ENCODE assay signal across 1 fruit fly cellular context in the genomic region with DNA sequence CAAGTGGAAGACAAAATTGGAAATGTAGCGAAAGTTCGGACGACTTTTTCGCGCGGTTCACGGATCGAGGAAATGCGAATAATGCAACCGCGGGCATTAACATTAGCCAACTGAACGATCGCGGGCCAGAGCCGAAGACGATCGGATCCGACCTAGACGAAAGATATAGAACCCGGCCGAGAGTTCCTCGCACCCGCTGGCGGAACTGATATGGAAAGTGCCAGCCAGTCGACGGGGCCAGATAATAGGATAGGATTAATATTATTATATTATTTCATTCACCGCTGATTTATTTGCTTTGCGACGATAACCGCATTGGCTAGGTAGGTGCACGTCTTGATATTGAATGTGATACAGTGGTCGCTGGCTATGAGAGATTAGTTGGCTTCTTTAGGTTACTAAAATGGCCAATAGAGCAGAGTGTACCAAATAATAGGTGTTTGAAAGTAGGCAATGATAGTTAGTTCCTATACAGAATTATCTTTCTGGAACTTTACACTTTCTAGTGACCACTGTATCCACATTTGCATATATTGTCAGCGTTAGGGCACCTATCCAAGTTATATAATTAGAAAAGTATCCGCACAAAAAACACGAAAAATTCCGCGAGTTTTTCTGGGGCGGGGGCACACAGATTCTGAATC.
TF ChIP-seq lines count a peak whose summit lies in the region.

No protein-coding gene starts in this region.

TF ChIP-seq in whole organism, embryonic, 481 proteins besides CTCF, POLR2A, EP300 and RAD21 (continued from another document and continues in another):
- peak; percentile 95 for TF ChIP-seq grau (tag; optimal IDR thresholded peaks at IDR 0.05; lab: Kevin White, UChicago)
- no peak; the same call in 1 of the 2 replicates for TF ChIP-seq CG11696 (GFP tag; IDR thresholded peaks at IDR 0.05; lab: Robert Waterston, UW)
- peak; percentile 72; the same call in 1 of the 2 replicates for TF ChIP-seq ttk (GFP tag; IDR thresholded peaks at IDR 0.05; lab: Robert Waterston, UW)
- TF ChIP-seq sug (tag; optimal IDR thresholded peaks at IDR 0.05; lab: Kevin White, UChicago), result peak; percentile 26
- 0 out of 2 replicates have a peak, but pooled peaks have one; percentile 41 for TF ChIP-seq sim (GFP tag; IDR thresholded peaks at IDR 0.05; lab: Robert Waterston, UW)
- TF ChIP-seq jumu (GFP tag; optimal IDR thresholded peaks at IDR 0.05; lab: Kevin White, UChicago), result peak; percentile 48
- peak; percentile 14 for TF ChIP-seq org-1 (GFP tag; optimal IDR thresholded peaks at IDR 0.05; lab: Kevin White, UChicago)
- TF ChIP-seq CG2875 (GFP tag; optimal IDR thresholded peaks at IDR 0.05; lab: Kevin White, UChicago), result no peak
- peak; percentile 40 for TF ChIP-seq CG3995 (GFP tag; optimal IDR thresholded peaks at IDR 0.05; lab: Kevin White, UChicago)
- peak; percentile 59 for TF ChIP-seq salm (tag; optimal IDR thresholded peaks at IDR 0.05; lab: Kevin White, UChicago)
- peak; percentile 64 for TF ChIP-seq HLH54F (GFP tag; optimal IDR thresholded peaks at IDR 0.05; lab: Kevin White, UChicago)
- peak; percentile 76 for TF ChIP-seq fd96Cb (tag; optimal IDR thresholded peaks at IDR 0.05; lab: Kevin White, UChicago)
- TF ChIP-seq Elba2 (GFP tag; optimal IDR thresholded peaks at IDR 0.05; lab: Kevin White, UChicago), result no peak
- peak; percentile 69 for TF ChIP-seq tin (GFP tag; optimal IDR thresholded peaks at IDR 0.05; lab: Kevin White, UChicago)
- TF ChIP-seq CG8281 (tag; optimal IDR thresholded peaks at IDR 0.05; lab: Kevin White, UChicago), result peak; percentile 33
- TF ChIP-seq fd64A (GFP tag; optimal IDR thresholded peaks at IDR 0.05; lab: Kevin White, UChicago), result peak; percentile 2
- peak; percentile 71 for TF ChIP-seq sob (GFP tag; IDR thresholded peaks at IDR 0.05; lab: Robert Waterston, UW)
- peak; percentile 36 for TF ChIP-seq CG13296 (GFP tag; optimal IDR thresholded peaks at IDR 0.05; lab: Kevin White, UChicago)
- TF ChIP-seq CG32532 (GFP tag; IDR thresholded peaks at IDR 0.05; lab: Robert Waterston, UW), result peak; percentile 84
- TF ChIP-seq Dad (GFP tag; optimal IDR thresholded peaks at IDR 0.05; lab: Kevin White, UChicago), result peak; percentile 44
- TF ChIP-seq CG12104 (GFP tag; optimal IDR thresholded peaks at IDR 0.05; lab: Kevin White, UChicago), result peak; percentile 39
- TF ChIP-seq CG10147 (GFP tag; optimal IDR thresholded peaks at IDR 0.05; lab: Kevin White, UChicago), result peak; percentile 41
- TF ChIP-seq Poxn (GFP tag; IDR thresholded peaks at IDR 0.05; lab: Robert Waterston, UW), result no peak
- peak; percentile 23 for TF ChIP-seq CG7928 (GFP tag; optimal IDR thresholded peaks at IDR 0.05; lab: Kevin White, UChicago)
- peak; percentile 70 for TF ChIP-seq ken (GFP tag; IDR thresholded peaks at IDR 0.05; lab: Robert Waterston, UW)
- no peak for TF ChIP-seq knrl (GFP tag; IDR thresholded peaks at IDR 0.05; lab: Robert Waterston, UW; ENCODE audit: partially characterized antibody)
- no peak for TF ChIP-seq CG9437 (GFP tag; optimal IDR thresholded peaks at IDR 0.05; lab: Kevin White, UChicago)
- TF ChIP-seq pfk (GFP tag; optimal IDR thresholded peaks at IDR 0.05; lab: Kevin White, UChicago), result no peak
- peak; percentile 19; the same call in 1 of the 2 replicates for TF ChIP-seq E2f2 (GFP tag; IDR thresholded peaks at IDR 0.05; lab: Robert Waterston, UW)
- peak; percentile 60; the same call in 1 of the 3 replicates for TF ChIP-seq CG11560 (tag; IDR thresholded peaks at IDR 0.05; lab: Robert Waterston, UW)
- TF ChIP-seq CG33213 (GFP tag; optimal IDR thresholded peaks at IDR 0.05; lab: Kevin White, UChicago), result peak; percentile 47
- TF ChIP-seq tio (GFP tag; optimal IDR thresholded peaks at IDR 0.05; lab: Kevin White, UChicago), result peak; percentile 51
- TF ChIP-seq CG11723 (GFP tag; optimal IDR thresholded peaks at IDR 0.05; lab: Kevin White, UChicago), result peak; percentile 39
- no peak for TF ChIP-seq CG1529 (GFP tag; optimal IDR thresholded peaks at IDR 0.05; lab: Kevin White, UChicago)
- TF ChIP-seq Stat92E (GFP tag; optimal IDR thresholded peaks at IDR 0.05; lab: Kevin White, UChicago), result no peak
- TF ChIP-seq gcm (GFP tag; optimal IDR thresholded peaks at IDR 0.05; lab: Kevin White, UChicago), result no peak
- TF ChIP-seq croc (GFP tag; conservative IDR thresholded peaks at IDR 0.05; lab: Robert Waterston, UW), result peak; percentile 40; the same call in 1 of the 3 replicates
- TF ChIP-seq Hr3 (GFP tag; optimal IDR thresholded peaks at IDR 0.05; lab: Kevin White, UChicago), result peak; percentile 46
- TF ChIP-seq ab (GFP tag; optimal IDR thresholded peaks at IDR 0.05; lab: Kevin White, UChicago), result no peak
- TF ChIP-seq CG2678 (tag; optimal IDR thresholded peaks at IDR 0.05; lab: Kevin White, UChicago), result peak; percentile 77
- TF ChIP-seq Bteb2 (GFP tag; optimal IDR thresholded peaks at IDR 0.05; lab: Kevin White, UChicago), result peak; percentile 54
- TF ChIP-seq rib (GFP tag; IDR thresholded peaks at IDR 0.05; lab: Robert Waterston, UW), result peak; percentile 56; the same call in 1 of the 2 replicates
- peak; percentile 51 for TF ChIP-seq CG8388 (GFP tag; optimal IDR thresholded peaks at IDR 0.05; lab: Kevin White, UChicago)
- no peak for TF ChIP-seq CG2129 (GFP tag; IDR thresholded peaks at IDR 0.05; lab: Robert Waterston, UW; ENCODE audit: partially characterized antibody)
- no peak for TF ChIP-seq mld (GFP tag; IDR thresholded peaks at IDR 0.05; lab: Robert Waterston, UW; ENCODE audit: partially characterized antibody)
- no peak for TF ChIP-seq CG12299 (tag; optimal IDR thresholded peaks at IDR 0.05; lab: Kevin White, UChicago)
- TF ChIP-seq CG10462 (GFP tag; optimal IDR thresholded peaks at IDR 0.05; lab: Kevin White, UChicago), result peak; percentile 14
- peak; percentile 38 for TF ChIP-seq CG15011 (GFP tag; optimal IDR thresholded peaks at IDR 0.05; lab: Kevin White, UChicago)
- TF ChIP-seq luna (GFP tag; optimal IDR thresholded peaks at IDR 0.05; lab: Kevin White, UChicago), result peak; percentile 46
- TF ChIP-seq CrebB (tag; optimal IDR thresholded peaks at IDR 0.05; lab: Kevin White, UChicago), result no peak
- peak; percentile 21 for TF ChIP-seq gro (GFP tag; optimal IDR thresholded peaks at IDR 0.05; lab: Kevin White, UChicago)
- TF ChIP-seq z (GFP tag; IDR thresholded peaks at IDR 0.05; lab: Robert Waterston, UW), result no peak
- TF ChIP-seq CG16813 (GFP tag; IDR thresholded peaks at IDR 0.05; lab: Robert Waterston, UW; ENCODE audit: partially characterized antibody), result no peak
- TF ChIP-seq CG4424 (GFP tag; optimal IDR thresholded peaks at IDR 0.05; lab: Kevin White, UChicago), result peak; percentile 61
- no peak for TF ChIP-seq HLH4C (GFP tag; IDR thresholded peaks at IDR 0.05; lab: Robert Waterston, UW; ENCODE audit: partially characterized antibody)
- peak; percentile 70 for TF ChIP-seq CG12155 (GFP tag; optimal IDR thresholded peaks at IDR 0.05; lab: Kevin White, UChicago)
- no peak for TF ChIP-seq psq (GFP tag; optimal IDR thresholded peaks at IDR 0.05; lab: Kevin White, UChicago)
- TF ChIP-seq Atf-2 (GFP tag; optimal IDR thresholded peaks at IDR 0.05; lab: Kevin White, UChicago), result peak; percentile 23
- TF ChIP-seq CG10959 (GFP tag; IDR thresholded peaks at IDR 0.05; lab: Robert Waterston, UW), result peak; percentile 67
- TF ChIP-seq ham (GFP tag; IDR thresholded peaks at IDR 0.05; lab: Robert Waterston, UW), result no peak
- TF ChIP-seq CG3281 (GFP tag; optimal IDR thresholded peaks at IDR 0.05; lab: Kevin White, UChicago), result peak; percentile 72
- TF ChIP-seq NC2α (GFP tag; optimal IDR thresholded peaks at IDR 0.05; lab: Kevin White, UChicago), result peak; percentile 14
- no peak for TF ChIP-seq CG3163 (GFP tag; optimal IDR thresholded peaks at IDR 0.05; lab: Kevin White, UChicago)
- TF ChIP-seq Kr (GFP tag; optimal IDR thresholded peaks at IDR 0.05; lab: Kevin White, UChicago), result no peak
- peak; percentile 7 for TF ChIP-seq cato (GFP tag; optimal IDR thresholded peaks at IDR 0.05; lab: Kevin White, UChicago; ENCODE audit: borderline replicate concordance)
- no peak for TF ChIP-seq ftz-f1 (GFP tag; optimal IDR thresholded peaks at IDR 0.05; lab: Kevin White, UChicago)
- peak; percentile 30 for TF ChIP-seq CG15073 (GFP tag; optimal IDR thresholded peaks at IDR 0.05; lab: Kevin White, UChicago)
- peak; percentile 77 for TF ChIP-seq exex (tag; optimal IDR thresholded peaks at IDR 0.05; lab: Kevin White, UChicago)
- peak; percentile 41 for TF ChIP-seq cwo (GFP tag; optimal IDR thresholded peaks at IDR 0.05; lab: Kevin White, UChicago)
- TF ChIP-seq CG14667 (GFP tag; IDR thresholded peaks at IDR 0.05; lab: Robert Waterston, UW), result peak; percentile 65
- 0 out of 2 replicates have a peak, but pooled peaks have one; percentile 30 for TF ChIP-seq danr (GFP tag; IDR thresholded peaks at IDR 0.05; lab: Robert Waterston, UW)
- peak; percentile 28 for TF ChIP-seq CG9609 (GFP tag; optimal IDR thresholded peaks at IDR 0.05; lab: Kevin White, UChicago)
- TF ChIP-seq trh (GFP tag; optimal IDR thresholded peaks at IDR 0.05; lab: Kevin White, UChicago), result peak; percentile 8
- TF ChIP-seq hkb (optimal IDR thresholded peaks at IDR 0.05; lab: Kevin White, UChicago), result no peak
- TF ChIP-seq hkb (GFP tag; IDR thresholded peaks at IDR 0.05; lab: Robert Waterston, UW), result peak; percentile 64
- peak; percentile 61 for TF ChIP-seq CG10979 (tag; optimal IDR thresholded peaks at IDR 0.05; lab: Kevin White, UChicago)
- TF ChIP-seq CG11504 (tag; optimal IDR thresholded peaks at IDR 0.05; lab: Kevin White, UChicago), result peak; percentile 78
- TF ChIP-seq CG8089 (GFP tag; optimal IDR thresholded peaks at IDR 0.05; lab: Kevin White, UChicago), result no peak
- peak; percentile 61 for TF ChIP-seq Meics (GFP tag; optimal IDR thresholded peaks at IDR 0.05; lab: Kevin White, UChicago)
- TF ChIP-seq B-H2 (GFP tag; optimal IDR thresholded peaks at IDR 0.05; lab: Kevin White, UChicago), result peak; percentile 13
- no peak for TF ChIP-seq Lpt (GFP tag; optimal IDR thresholded peaks at IDR 0.05; lab: Kevin White, UChicago)
- no peak for TF ChIP-seq abd-A (tag; optimal IDR thresholded peaks at IDR 0.05; lab: Kevin White, UChicago)
- no peak; the same call in 1 of the 3 replicates for TF ChIP-seq Dbx (GFP tag; IDR thresholded peaks at IDR 0.05; lab: Robert Waterston, UW)
- TF ChIP-seq Ptx1 (GFP tag; IDR thresholded peaks at IDR 0.05; lab: Robert Waterston, UW), result peak; percentile 76
- TF ChIP-seq CG6854 (GFP tag; optimal IDR thresholded peaks at IDR 0.05; lab: Kevin White, UChicago), result peak; percentile 36
- TF ChIP-seq CG12236 (GFP tag; optimal IDR thresholded peaks at IDR 0.05; lab: Kevin White, UChicago), result no peak
- peak; percentile 48 for TF ChIP-seq CG18619 (GFP tag; optimal IDR thresholded peaks at IDR 0.05; lab: Kevin White, UChicago)
- peak; percentile 4 for TF ChIP-seq nerfin-1 (tag; optimal IDR thresholded peaks at IDR 0.05; lab: Kevin White, UChicago)
- TF ChIP-seq CG11695 (GFP tag; IDR thresholded peaks at IDR 0.05; lab: Robert Waterston, UW), result peak; percentile 59; the same call in 2 of the 3 replicates
- peak; percentile 19; the same call in 1 of the 2 replicates for TF ChIP-seq wor (GFP tag; IDR thresholded peaks at IDR 0.05; lab: Robert Waterston, UW)
- peak; percentile 64 for TF ChIP-seq CG13424 (tag; optimal IDR thresholded peaks at IDR 0.05; lab: Kevin White, UChicago)
- TF ChIP-seq pum (GFP tag; optimal IDR thresholded peaks at IDR 0.05; lab: Kevin White, UChicago), result peak; percentile 43
- TF ChIP-seq slbo (GFP tag; IDR thresholded peaks at IDR 0.05; lab: Robert Waterston, UW), result peak; percentile 85
- peak; percentile 49; the same call in 1 of the 2 replicates for TF ChIP-seq CG4730 (GFP tag; IDR thresholded peaks at IDR 0.05; lab: Robert Waterston, UW)
- peak; percentile 37; the same call in 2 of the 3 replicates for TF ChIP-seq gce (GFP tag; IDR thresholded peaks at IDR 0.05; lab: Robert Waterston, UW)
- peak; percentile 90 for TF ChIP-seq vvl (GFP tag; IDR thresholded peaks at IDR 0.05; lab: Robert Waterston, UW)
- TF ChIP-seq pzg (GFP tag; optimal IDR thresholded peaks at IDR 0.05; lab: Kevin White, UChicago), result no peak
- TF ChIP-seq CG17912 (GFP tag; optimal IDR thresholded peaks at IDR 0.05; lab: Kevin White, UChicago), result no peak
- no peak for TF ChIP-seq Nf-YA (GFP tag; IDR thresholded peaks at IDR 0.05; lab: Robert Waterston, UW)
- no peak for TF ChIP-seq CG7745 (tag; optimal IDR thresholded peaks at IDR 0.05; lab: Kevin White, UChicago)
- peak; percentile 73 for TF ChIP-seq Xrp1 (GFP tag; IDR thresholded peaks at IDR 0.05; lab: Robert Waterston, UW)
- TF ChIP-seq sd (tag; optimal IDR thresholded peaks at IDR 0.05; lab: Kevin White, UChicago), result no peak
- no peak for TF ChIP-seq jigr1 (GFP tag; IDR thresholded peaks at IDR 0.05; lab: Robert Waterston, UW)
- peak; percentile 68 for TF ChIP-seq Hsf (GFP tag; optimal IDR thresholded peaks at IDR 0.05; lab: Kevin White, UChicago)
- no peak for TF ChIP-seq Sry-β (GFP tag; optimal IDR thresholded peaks at IDR 0.05; lab: Kevin White, UChicago)
- TF ChIP-seq her (GFP tag; optimal IDR thresholded peaks at IDR 0.05; lab: Kevin White, UChicago), result peak; percentile 29
- TF ChIP-seq Dll (GFP tag; IDR thresholded peaks at IDR 0.05; lab: Robert Waterston, UW; ENCODE audit: partially characterized antibody), result no peak
- TF ChIP-seq CG31365 (tag; optimal IDR thresholded peaks at IDR 0.05; lab: Kevin White, UChicago), result no peak
- TF ChIP-seq CG12769 (tag; optimal IDR thresholded peaks at IDR 0.05; lab: Kevin White, UChicago), result peak; percentile 76
- TF ChIP-seq sr (GFP tag; IDR thresholded peaks at IDR 0.05; lab: Robert Waterston, UW), result peak; percentile 22; the same call in 1 of the 3 replicates
- TF ChIP-seq Asciz (GFP tag; optimal IDR thresholded peaks at IDR 0.05; lab: Kevin White, UChicago), result peak; percentile 52
- no peak for TF ChIP-seq pb (GFP tag; optimal IDR thresholded peaks at IDR 0.05; lab: Kevin White, UChicago)
- no peak for TF ChIP-seq Neu2 (GFP tag; optimal IDR thresholded peaks at IDR 0.05; lab: Kevin White, UChicago; ENCODE audit: borderline replicate concordance)
- no peak for TF ChIP-seq usp (GFP tag; optimal IDR thresholded peaks at IDR 0.05; lab: Kevin White, UChicago)
- TF ChIP-seq CG4820 (GFP tag; optimal IDR thresholded peaks at IDR 0.05; lab: Kevin White, UChicago), result peak; percentile 62
- TF ChIP-seq CG7372 (GFP tag; IDR thresholded peaks at IDR 0.05; lab: Robert Waterston, UW), result peak; percentile 63
- peak; percentile 55 for TF ChIP-seq PHDP (tag; optimal IDR thresholded peaks at IDR 0.05; lab: Kevin White, UChicago)
- TF ChIP-seq Bgb (GFP tag; IDR thresholded peaks at IDR 0.05; lab: Robert Waterston, UW; ENCODE audit: partially characterized antibody), result no peak
- peak; percentile 24 for TF ChIP-seq CG14710 (tag; optimal IDR thresholded peaks at IDR 0.05; lab: Kevin White, UChicago)
- TF ChIP-seq dysf (GFP tag; IDR thresholded peaks at IDR 0.05; lab: Robert Waterston, UW), result peak; percentile 83
- TF ChIP-seq CG18262 (tag; optimal IDR thresholded peaks at IDR 0.05; lab: Kevin White, UChicago), result peak; percentile 65
- peak; percentile 56 for TF ChIP-seq pnt (GFP tag; optimal IDR thresholded peaks at IDR 0.05; lab: Kevin White, UChicago)
